Fruit fly (Drosophila melanogaster) whole organism, embryonic: ENCODE measurements around the gene CG42342.

ENCODE experiments used
- ATbp ChIP-seq: fragments of 200-800 bp; sonication (Bioruptor generic); optimal IDR thresholded peaks from 2 replicates; lab custom pipeline; 2017; ENCODE audit warnings: missing biosample characterization, mild to moderate bottlenecking, missing genetic modification characterization, missing genetic modification reagents
- Asciz ChIP-seq: fragments of 200-800 bp; sonication (Bioruptor generic); optimal IDR thresholded peaks from 2 replicates; lab custom pipeline; 2017; ENCODE audit warnings: missing biosample characterization, mild to moderate bottlenecking, missing genetic modification characterization, missing genetic modification reagents
- CG10147 ChIP-seq: fragments of 200-800 bp; sonication (Bioruptor generic); optimal IDR thresholded peaks from 2 replicates; lab custom pipeline; 2019; ENCODE audit warnings: missing biosample characterization, mild to moderate bottlenecking, missing genetic modification characterization, moderate library complexity
- CG10543 ChIP-seq: fragments of 200-800 bp; sonication (Bioruptor generic); optimal IDR thresholded peaks from 3 replicates; lab custom pipeline; 2017; ENCODE audit warnings: missing biosample characterization, mild to moderate bottlenecking, missing genetic modification characterization, moderate library complexity
- CG10654 ChIP-seq: fragments of 200-800 bp; sonication (Bioruptor generic); optimal IDR thresholded peaks from 2 replicates; lab custom pipeline; 2016; ENCODE audit warnings: missing biosample characterization, missing genetic modification characterization
- CG12391 ChIP-seq: fragments of 200-800 bp; sonication (Bioruptor generic); optimal IDR thresholded peaks from 3 replicates; lab custom pipeline; 2018; ENCODE audit warnings: missing biosample characterization, mild to moderate bottlenecking, missing genetic modification characterization, moderate library complexity
- CG14050 ChIP-seq: fragments of 200-800 bp; sonication (Bioruptor generic); IDR thresholded peaks from 3 replicates; pipeline ENCODE4 v1.3.6; 2022; ENCODE audit warnings: missing biosample characterization, missing genetic modification characterization
- CG17385 ChIP-seq: fragments of 200-800 bp; sonication (Bioruptor generic); optimal IDR thresholded peaks from 3 replicates; lab custom pipeline; 2018; ENCODE audit warnings: missing biosample characterization, mild to moderate bottlenecking, missing genetic modification characterization
- CG1792 ChIP-seq: fragments of 200-800 bp; sonication (Bioruptor generic); optimal IDR thresholded peaks from 2 replicates; lab custom pipeline; 2016; ENCODE audit warnings: missing biosample characterization, missing genetic modification characterization
- CG18011 ChIP-seq: fragments of 200-800 bp; sonication (Bioruptor generic); optimal IDR thresholded peaks from 2 replicates; lab custom pipeline; 2017; ENCODE audit warnings: missing biosample characterization, missing genetic modification characterization, mild to moderate bottlenecking, moderate library complexity, missing genotype
- CG1832 ChIP-seq: fragments of 200-800 bp; sonication (Bioruptor generic); optimal IDR thresholded peaks from 2 replicates; lab custom pipeline; 2017; ENCODE audit warnings: missing biosample characterization, mild to moderate bottlenecking, missing genetic modification characterization, inconsistent platforms
- CG2116 ChIP-seq: fragments of 200-800 bp; sonication (Bioruptor generic); optimal IDR thresholded peaks from 3 replicates; lab custom pipeline; 2018; ENCODE audit warnings: missing biosample characterization, mild to moderate bottlenecking, missing genetic modification characterization
- CG2120 ChIP-seq: fragments of 200-800 bp; sonication (Bioruptor generic); optimal IDR thresholded peaks from 3 replicates; lab custom pipeline; 2016; ENCODE audit warnings: missing biosample characterization, missing genetic modification characterization
- CG2129 ChIP-seq: fragments of 200-800 bp; sonication (Bioruptor generic); IDR thresholded peaks from 2 replicates; pipeline ENCODE4 v1.3.6; 2022; ENCODE audit warnings: missing biosample characterization, missing genetic modification characterization; ENCODE audit not compliant: partially characterized antibody
- CG31388 ChIP-seq: fragments of 200-800 bp; sonication (Bioruptor generic); optimal IDR thresholded peaks from 2 replicates; lab custom pipeline; 2016; ENCODE audit warnings: missing biosample characterization, missing genetic modification characterization
- CG3726 ChIP-seq: fragments of 200-800 bp; sonication (Bioruptor generic); IDR thresholded peaks from 3 replicates; pipeline ENCODE4, ENCODE4 v1.3.6; 2022; ENCODE audit warnings: missing biosample characterization, missing genetic modification characterization
- CG3847 ChIP-seq: fragments of 200-800 bp; sonication (Bioruptor generic); IDR thresholded peaks from 2 replicates; pipeline ENCODE4 v1.3.6; 2022; ENCODE audit warnings: missing biosample characterization, missing genetic modification characterization
- CG7928 ChIP-seq: fragments of 200-800 bp; sonication (Bioruptor generic); optimal IDR thresholded peaks from 2 replicates; lab custom pipeline; 2017; ENCODE audit warnings: missing biosample characterization, mild to moderate bottlenecking, missing genetic modification characterization
- Dad ChIP-seq: fragments of 200-800 bp; sonication (Bioruptor generic); optimal IDR thresholded peaks from 3 replicates; lab custom pipeline; 2016; ENCODE audit warnings: missing biosample characterization, missing genetic modification characterization
- Dfd ChIP-seq, 2 experiments: fragments of >200 bp; optimal IDR thresholded peaks; 2 replicates each; lab custom pipeline; 2017; ENCODE audit warnings: missing biosample characterization in 2 of 2, missing genetic modification characterization in 2 of 2
- Eip74EF ChIP-seq, 2 experiments: fragments of 200-800 bp in 1 of 2; fragments of >200 bp in 1 of 2; sonication (Bioruptor generic) in 1 of 2; optimal IDR thresholded peaks; 2 replicates each; lab custom pipeline; 2017 to 2019; ENCODE audit warnings: missing biosample characterization in 2 of 2, missing genetic modification characterization in 2 of 2, mild to moderate bottlenecking in 1 of 2, moderate library complexity in 1 of 2
- H2.0 ChIP-seq: fragments of 200-800 bp; sonication (Bioruptor generic); IDR thresholded peaks from 2 replicates; pipeline ENCODE4 v1.3.6; 2022; ENCODE audit warnings: missing biosample characterization, missing genetic modification characterization
- Hmx ChIP-seq: fragments of 200-800 bp; sonication (Bioruptor generic); optimal IDR thresholded peaks from 2 replicates; lab custom pipeline; 2016; ENCODE audit warnings: missing biosample characterization, missing genetic modification characterization
- Hr39 ChIP-seq: fragments of >200 bp; optimal IDR thresholded peaks from 2 replicates; lab custom pipeline; 2017
- Hr51 ChIP-seq, 2 experiments: fragments of 200-800 bp; sonication (Bioruptor generic); optimal IDR thresholded peaks; 2 replicates in 1 of 2; 3 replicates in 1 of 2; lab custom pipeline; 2016 to 2018; ENCODE audit warnings: missing biosample characterization in 2 of 2, missing genetic modification characterization in 2 of 2, mild to moderate bottlenecking in 1 of 2, moderate library complexity in 1 of 2
- Hsf ChIP-seq: fragments of 200-800 bp; sonication (Bioruptor generic); optimal IDR thresholded peaks from 3 replicates; lab custom pipeline; 2016; ENCODE audit warnings: missing biosample characterization, missing genetic modification characterization
- Lhr ChIP-seq: fragments of 200-800 bp; sonication (Bioruptor generic); optimal IDR thresholded peaks from 3 replicates; lab custom pipeline; 2017; ENCODE audit warnings: mild to moderate bottlenecking, missing biosample characterization, missing genetic modification reagents, missing genetic modification characterization
- Myb ChIP-seq: fragments of 200-800 bp; sonication (Bioruptor generic); optimal IDR thresholded peaks from 2 replicates; lab custom pipeline; 2016; ENCODE audit warnings: missing biosample characterization, missing genetic modification characterization
- Optix ChIP-seq: fragments of 200-800 bp; sonication (Bioruptor generic); IDR thresholded peaks from 3 replicates; pipeline ENCODE4 v1.3.6; 2022; ENCODE audit warnings: missing biosample characterization, missing genetic modification characterization
- Stat92E ChIP-seq, 3 experiments: fragments of >200 bp in 2 of 3; fragments of 200-800 bp in 1 of 3; sonication (Bioruptor generic) in 1 of 3; optimal IDR thresholded peaks; 2 replicates each; lab custom pipeline; 2017 to 2019; ENCODE audit warnings: missing biosample characterization in 3 of 3, missing genetic modification characterization in 3 of 3, mild to moderate bottlenecking in 1 of 3, moderate library complexity in 1 of 3
- ato ChIP-seq: fragments of 200-800 bp; sonication (Bioruptor generic); IDR thresholded peaks from 2 replicates; pipeline ENCODE4 v1.3.6; 2022; ENCODE audit warnings: missing biosample characterization, missing genetic modification characterization; ENCODE audit not compliant: partially characterized antibody
- bcd ChIP-seq: fragments of 200-800 bp; sonication (Bioruptor generic); optimal IDR thresholded peaks from 2 replicates; lab custom pipeline; 2017; ENCODE audit warnings: missing biosample characterization, mild to moderate bottlenecking, missing genetic modification characterization
- cas ChIP-seq: fragments of 200-800 bp; sonication (Bioruptor generic); IDR thresholded peaks from 2 replicates; pipeline ENCODE4 v1.3.6; 2022; ENCODE audit warnings: missing biosample characterization, missing genetic modification characterization
- cg ChIP-seq: fragments of 200-800 bp; sonication (Bioruptor generic); optimal IDR thresholded peaks from 3 replicates; lab custom pipeline; 2019; ENCODE audit warnings: missing biosample characterization, mild to moderate bottlenecking, missing genetic modification characterization, moderate library complexity
- crp ChIP-seq, 2 experiments: fragments of 200-800 bp; sonication (Bioruptor generic); optimal IDR thresholded peaks; 2 replicates in 1 of 2; 3 replicates in 1 of 2; lab custom pipeline; 2017; ENCODE audit warnings: missing biosample characterization in 2 of 2, missing genetic modification characterization in 2 of 2, mild to moderate bottlenecking in 1 of 2, moderate library complexity in 1 of 2
- dpn ChIP-seq, 2 experiments: fragments of 200-800 bp; sonication (Bioruptor generic); optimal IDR thresholded peaks; 3 replicates each; lab custom pipeline; 2016; ENCODE audit warnings: missing biosample characterization in 2 of 2, missing genetic modification characterization in 2 of 2
- eve ChIP-seq, 2 experiments: fragments of >200 bp; optimal IDR thresholded peaks; 2 replicates each; lab custom pipeline; 2017; ENCODE audit warnings: missing biosample characterization in 2 of 2, missing genetic modification characterization in 2 of 2
- ftz-f1 ChIP-seq: fragments of 200-800 bp; sonication (Bioruptor generic); optimal IDR thresholded peaks from 2 replicates; lab custom pipeline; 2016; ENCODE audit warnings: missing biosample characterization, missing genetic modification characterization
- gem ChIP-seq: fragments of 200-800 bp; sonication (Bioruptor generic); optimal IDR thresholded peaks from 2 replicates; lab custom pipeline; 2019; ENCODE audit warnings: missing biosample characterization, mild to moderate bottlenecking, missing genetic modification characterization, moderate library complexity
- gt ChIP-seq: fragments of 200-800 bp; sonication (Bioruptor generic); IDR thresholded peaks from 2 replicates; pipeline ENCODE4 v1.3.6; 2022; ENCODE audit warnings: missing biosample characterization, missing genetic modification characterization
- hb ChIP-seq: fragments of 200-800 bp; sonication (Bioruptor generic); IDR thresholded peaks from 3 replicates; pipeline ENCODE4 v1.3.6; 2022; ENCODE audit warnings: missing biosample characterization, missing genetic modification characterization; ENCODE audit not compliant: partially characterized antibody
- knrl ChIP-seq: fragments of 200-800 bp; sonication (Bioruptor generic); IDR thresholded peaks from 3 replicates; pipeline ENCODE4 v1.3.6; 2022; ENCODE audit warnings: missing biosample characterization, missing genetic modification characterization; ENCODE audit not compliant: partially characterized antibody
- nerfin-2 ChIP-seq: fragments of 200-800 bp; sonication (Bioruptor generic); IDR thresholded peaks from 2 replicates; pipeline ENCODE4 v1.3.6; 2022; ENCODE audit warnings: missing biosample characterization, missing genetic modification characterization; ENCODE audit not compliant: partially characterized antibody
- otp ChIP-seq: fragments of 200-800 bp; sonication (Bioruptor generic); IDR thresholded peaks from 3 replicates; pipeline ENCODE4, ENCODE4 v1.3.6; 2022; ENCODE audit warnings: missing biosample characterization, missing genetic modification characterization
- phol ChIP-seq: fragments of 200-800 bp; sonication (Bioruptor generic); optimal IDR thresholded peaks from 3 replicates; lab custom pipeline; 2018; ENCODE audit warnings: missing biosample characterization, mild to moderate bottlenecking, missing genetic modification characterization, moderate library complexity
- psq ChIP-seq: fragments of 200-800 bp; sonication (Bioruptor generic); optimal IDR thresholded peaks from 2 replicates; lab custom pipeline; 2017; ENCODE audit warnings: missing biosample characterization, missing genetic modification characterization
- pum ChIP-seq: fragments of 200-800 bp; sonication (Bioruptor generic); optimal IDR thresholded peaks from 2 replicates; lab custom pipeline; 2016; ENCODE audit warnings: missing biosample characterization, missing genetic modification characterization
- pzg ChIP-seq: fragments of 200-800 bp; sonication (Bioruptor generic); optimal IDR thresholded peaks from 3 replicates; lab custom pipeline; 2018; ENCODE audit warnings: missing biosample characterization, mild to moderate bottlenecking, missing genetic modification characterization, moderate library complexity
- ro ChIP-seq: fragments of 200-800 bp; sonication (Bioruptor generic); IDR thresholded peaks from 2 replicates; pipeline ENCODE4 v1.3.6; 2022; ENCODE audit warnings: missing biosample characterization, missing genetic modification characterization
- sug ChIP-seq: fragments of 200-800 bp; optimal IDR thresholded peaks from 2 replicates; lab custom pipeline; 2019; ENCODE audit warnings: missing biosample characterization, mild to moderate bottlenecking, missing genetic modification characterization, moderate library complexity

The CG42342 gene

DNA sequence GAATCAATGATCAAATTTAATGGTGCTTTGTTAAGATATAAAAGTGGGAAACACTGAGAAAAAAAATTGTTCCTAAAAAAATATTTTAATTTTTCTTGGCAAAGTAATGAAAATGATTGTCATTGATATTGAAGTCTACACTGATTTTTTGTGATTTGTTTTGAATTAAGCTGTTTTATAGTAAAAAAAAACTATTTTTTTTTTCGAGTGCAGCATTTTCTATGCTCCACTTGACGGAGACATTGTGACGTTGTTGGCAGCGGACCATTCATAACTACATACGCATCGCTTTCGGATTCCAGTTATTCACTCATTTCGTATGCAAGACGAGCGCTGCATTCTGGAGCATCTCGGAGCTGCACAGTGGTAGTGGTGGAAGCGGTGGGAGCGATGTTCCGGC, 21.6 kb downstream of the CG42342 start (continued):
- TF ChIP-seq ro (GFP tag; lab: Robert Waterston, UW) (no peak), dpn (GFP tag; optimal IDR thresholded peaks at IDR 0.05; lab: Kevin White, UChicago) (peak; percentile 13 to 53), Hr51 (GFP tag; optimal IDR thresholded peaks at IDR 0.05; lab: Kevin White, UChicago) (peak in 1 of 2 experiments; percentile 66), Hmx (no peak), CG12391 (tag; lab: Kevin White, UChicago) (peak; percentile 68), CG1832 (no peak), knrl (GFP tag; lab: Robert Waterston, UW) (no peak), pzg (GFP tag; lab: Kevin White, UChicago) (no peak), CG10147 (GFP tag; lab: Kevin White, UChicago) (peak; percentile 81), CG2129 (GFP tag; lab: Robert Waterston, UW) (no peak), otp (GFP tag; lab: Robert Waterston, UW) (peak; percentile 74), ftz-f1 (GFP tag; lab: Kevin White, UChicago) (no peak), Dad (GFP tag; lab: Kevin White, UChicago) (no peak), gt (peak; percentile 14; the same call in 1 of the 2 replicates), Myb (GFP tag; lab: Kevin White, UChicago) (no peak), nerfin-2 (no peak), CG17385 (GFP tag; lab: Kevin White, UChicago) (peak; percentile 11), Eip74EF (GFP tag; optimal IDR thresholded peaks at IDR 0.05; lab: Kevin White, UChicago) (peak in 1 of 2 experiments; percentile 71), CG7928 (GFP tag; lab: Kevin White, UChicago) (no peak), Dfd (GFP tag; optimal IDR thresholded peaks at IDR 0.05; lab: Kevin White, UChicago) (no peak), Optix (GFP tag; lab: Robert Waterston, UW) (no peak), Stat92E (GFP tag; optimal IDR thresholded peaks at IDR 0.05; lab: Kevin White, UChicago) (no peak), pum (peak; percentile 60), CG10654 (GFP tag; lab: Kevin White, UChicago) (peak; percentile 61), hb (GFP tag; lab: Robert Waterston, UW) (no peak), CG3726 (GFP tag; lab: Robert Waterston, UW) (peak; percentile 38; the same call in 1 of the 3 replicates), eve (GFP tag; optimal IDR thresholded peaks at IDR 0.05; lab: Kevin White, UChicago) (peak in 1 of 2 experiments; percentile 61), CG3847 (GFP tag; lab: Robert Waterston, UW) (no peak), Lhr (GFP tag; lab: Kevin White, UChicago) (no peak), Hr39 (lab: Kevin White, UChicago) (no peak), CG2120 (GFP tag; lab: Kevin White, UChicago) (no peak), CG1792 (GFP tag; lab: Kevin White, UChicago) (peak; percentile 42), cg (GFP tag; lab: Kevin White, UChicago) (no peak), CG2116 (GFP tag; lab: Kevin White, UChicago) (no peak), psq (no peak), Hsf (GFP tag; lab: Kevin White, UChicago) (peak; percentile 29), sug (tag; lab: Kevin White, UChicago) (no peak), crp (GFP tag; optimal IDR thresholded peaks at IDR 0.05; lab: Kevin White, UChicago) (no peak), CG10543 (GFP tag; lab: Kevin White, UChicago) (no peak), ato (no peak), cas (GFP tag; lab: Robert Waterston, UW) (no peak), H2.0 (GFP tag; lab: Robert Waterston, UW) (peak; percentile 64), CG31388 (GFP tag; lab: Kevin White, UChicago) (peak; percentile 16), gem (tag; lab: Kevin White, UChicago) (peak; percentile 89), bcd (GFP tag; lab: Kevin White, UChicago) (peak; percentile 46), Asciz (GFP tag; lab: Kevin White, UChicago) (peak; percentile 79), CG14050 (GFP tag; lab: Robert Waterston, UW) (peak; percentile 49; the same call in 1 of the 3 replicates), CG18011 (GFP tag; lab: Kevin White, UChicago) (no peak), ATbp (GFP tag; lab: Kevin White, UChicago) (peak; percentile 68), phol (tag; lab: Kevin White, UChicago) (peak; percentile 96)
